Fruit fly (Drosophila melanogaster) whole organism, wandering third instar larva: Measurements from ENCODE around the gene CG15422.

ENCODE experiments used
- Abd-B ChIP-seq: fragments of >200 bp; optimal IDR thresholded peaks from 2 replicates; lab custom pipeline; 2017; ENCODE audit warnings: missing biosample characterization, missing genetic modification characterization
- CrebA ChIP-seq: fragments of 200-800 bp; sonication (Bioruptor generic); optimal IDR thresholded peaks from 2 replicates; lab custom pipeline; 2016; ENCODE audit warnings: missing biosample characterization, mild to moderate bottlenecking, missing genetic modification characterization, borderline replicate concordance
- Dfd ChIP-seq: fragments of >200 bp; optimal IDR thresholded peaks from 2 replicates; lab custom pipeline; 2017; ENCODE audit warnings: missing biosample characterization, missing genetic modification characterization
- Dif ChIP-seq: fragments of 200-275, 200-300 bp; sonication (Bioruptor generic); optimal IDR thresholded peaks from 2 replicates; lab custom pipeline; 2018; ENCODE audit warnings: missing biosample characterization, missing genetic modification characterization; ENCODE audit not compliant: partially characterized antibody
- GATAd ChIP-seq: sonication (Bioruptor generic); optimal IDR thresholded peaks from 2 replicates; lab custom pipeline; 2016; ENCODE audit warnings: missing biosample characterization, missing genetic modification characterization
- HLH106 ChIP-seq: fragments of 200-800 bp; optimal IDR thresholded peaks from 3 replicates; lab custom pipeline; 2019; ENCODE audit warnings: missing biosample characterization, mild to moderate bottlenecking, missing genetic modification characterization, moderate library complexity
- Hnf4 ChIP-seq: fragments of 200-800 bp; sonication (Bioruptor generic); optimal IDR thresholded peaks from 2 replicates; lab custom pipeline; 2016; ENCODE audit warnings: missing biosample characterization, mild to moderate bottlenecking, missing genetic modification characterization
- Hr78 ChIP-seq: fragments of >200 bp; optimal IDR thresholded peaks from 2 replicates; lab custom pipeline; 2017; ENCODE audit warnings: missing biosample characterization, missing genetic modification characterization
- Hr83 ChIP-seq: fragments of 200-300 bp; sonication (Bioruptor generic); optimal IDR thresholded peaks from 2 replicates; lab custom pipeline; 2016; ENCODE audit warnings: missing biosample characterization, mild to moderate bottlenecking, missing genetic modification characterization, moderate library complexity; ENCODE audit not compliant: poor library complexity, severe bottlenecking
- Jra ChIP-seq: sonication (Bioruptor generic); optimal IDR thresholded peaks from 2 replicates; lab custom pipeline; 2016; ENCODE audit warnings: missing biosample characterization, missing genetic modification characterization
- Mio ChIP-seq: sonication (Bioruptor generic); optimal IDR thresholded peaks from 2 replicates; lab custom pipeline; 2016; ENCODE audit warnings: missing biosample characterization, missing genetic modification characterization
- Myc ChIP-seq: fragments of >200 bp; optimal IDR thresholded peaks from 2 replicates; lab custom pipeline; 2017
- N ChIP-seq: fragments of >200 bp; optimal IDR thresholded peaks from 2 replicates; lab custom pipeline; 2018; ENCODE audit warnings: missing biosample characterization, missing external identifiers, missing genetic modification characterization
- OdsH ChIP-seq: fragments of 200-800 bp; sonication (Bioruptor generic); optimal IDR thresholded peaks from 2 replicates; lab custom pipeline; 2016; ENCODE audit warnings: missing biosample characterization, mild to moderate bottlenecking, missing genetic modification characterization
- Rel ChIP-seq, 2 experiments: fragments of 200-800 bp; sonication (Bioruptor generic) in 1 of 2; optimal IDR thresholded peaks; 2 replicates in 1 of 2; 3 replicates in 1 of 2; lab custom pipeline; 2016 to 2019; ENCODE audit warnings: mild to moderate bottlenecking in 2 of 2, missing biosample characterization in 2 of 2, missing genetic modification characterization in 2 of 2, moderate library complexity in 1 of 2
- Sp1 ChIP-seq: fragments of 200-800 bp; sonication (Bioruptor generic); optimal IDR thresholded peaks from 3 replicates; lab custom pipeline; 2019; ENCODE audit warnings: missing biosample characterization, mild to moderate bottlenecking, missing genetic modification characterization, moderate library complexity
- Vsx2 ChIP-seq: fragments of 200-300, 225-300 bp; sonication (Bioruptor generic); optimal IDR thresholded peaks from 2 replicates; lab custom pipeline; 2018; ENCODE audit warnings: missing biosample characterization, missing genetic modification characterization; ENCODE audit not compliant: partially characterized antibody
- dl ChIP-seq, 2 experiments: fragments of 175-275, 200-275 bp in 1 of 2; fragments of 200-275 bp in 1 of 2; sonication (Bioruptor generic); optimal IDR thresholded peaks; lab custom pipeline; 2018; ENCODE audit warnings: mild to moderate bottlenecking in 2 of 2, missing biosample characterization in 2 of 2, missing genetic modification characterization in 2 of 2, moderate library complexity in 2 of 2; ENCODE audit not compliant: partially characterized antibody in 2 of 2, insufficient read depth in 1 of 2
- dsf ChIP-seq: sonication (Bioruptor generic); optimal IDR thresholded peaks from 2 replicates; lab custom pipeline; 2016; ENCODE audit warnings: missing biosample characterization, missing genetic modification characterization, borderline replicate concordance
- ey ChIP-seq: fragments of 200-800 bp; sonication (Bioruptor generic); optimal IDR thresholded peaks from 2 replicates; lab custom pipeline; 2016; ENCODE audit warnings: missing biosample characterization, missing genetic modification characterization
- foxo ChIP-seq, 2 experiments: fragments of 200-800 bp; sonication (Bioruptor generic); optimal IDR thresholded peaks; 2 replicates in 1 of 2; 3 replicates in 1 of 2; lab custom pipeline; 2016 to 2017; ENCODE audit warnings: missing biosample characterization in 2 of 2, missing genetic modification characterization in 2 of 2
- fru ChIP-seq: fragments of 200-800 bp; sonication (Bioruptor generic); optimal IDR thresholded peaks from 3 replicates; lab custom pipeline; 2016; ENCODE audit warnings: missing biosample characterization, mild to moderate bottlenecking, missing genetic modification characterization
- h ChIP-seq: fragments of 200-800 bp; sonication (Bioruptor generic); optimal IDR thresholded peaks from 3 replicates; lab custom pipeline; 2016; ENCODE audit warnings: missing biosample characterization, mild to moderate bottlenecking, missing genetic modification characterization
- jim ChIP-seq: fragments of 175-275, 200-325 bp; sonication (Bioruptor generic); optimal IDR thresholded peaks from 2 replicates; lab custom pipeline; 2016; ENCODE audit warnings: missing biosample characterization, mild to moderate bottlenecking, missing genetic modification characterization
- lola ChIP-seq: fragments of >200 bp; optimal IDR thresholded peaks from 2 replicates; lab custom pipeline; 2017; ENCODE audit warnings: missing biosample characterization, missing genetic modification characterization
- psq ChIP-seq: fragments of 200-800 bp; sonication (Bioruptor generic); optimal IDR thresholded peaks from 3 replicates; lab custom pipeline; 2017; ENCODE audit warnings: missing biosample characterization, mild to moderate bottlenecking, missing genetic modification characterization, moderate library complexity
- rgr ChIP-seq: fragments of 200-800 bp; sonication (Bioruptor generic); optimal IDR thresholded peaks from 3 replicates; lab custom pipeline; 2016; ENCODE audit warnings: missing biosample characterization, mild to moderate bottlenecking, missing genetic modification characterization
- usp ChIP-seq: fragments of >200 bp; optimal IDR thresholded peaks from 2 replicates; lab custom pipeline; 2017; ENCODE audit warnings: missing biosample characterization, missing genetic modification characterization
- woc ChIP-seq: sonication (Bioruptor generic); optimal IDR thresholded peaks from 2 replicates; lab custom pipeline; 2016; ENCODE audit warnings: missing biosample characterization, mild to moderate bottlenecking, missing genetic modification characterization

Gene CG15422

DNA sequence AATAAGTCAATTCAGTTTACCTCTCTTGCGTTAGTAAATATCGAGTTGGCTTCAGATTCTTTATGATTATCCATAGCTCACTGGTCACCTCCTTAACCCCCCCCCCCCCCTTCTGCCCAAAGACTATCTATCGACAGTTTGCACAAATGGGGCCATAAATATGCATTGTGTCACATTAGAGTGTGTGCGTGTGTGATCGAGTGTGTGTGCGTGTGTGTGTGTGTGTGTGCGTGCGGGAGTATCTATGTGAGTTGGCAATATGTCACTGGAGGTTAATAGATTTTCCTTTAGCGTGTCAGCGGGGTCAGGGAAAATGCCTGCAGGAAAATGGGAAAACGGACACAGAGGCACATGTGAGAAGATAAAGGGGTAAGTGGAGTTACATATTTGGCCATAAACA is 15.4 kb downstream of the CG15422 start:
- TF ChIP-seq Dfd (GFP tag; lab: Kevin White, UChicago) (peak; percentile 67), Hr83 (GFP tag; lab: Kevin White, UChicago) (no peak)

DNA sequence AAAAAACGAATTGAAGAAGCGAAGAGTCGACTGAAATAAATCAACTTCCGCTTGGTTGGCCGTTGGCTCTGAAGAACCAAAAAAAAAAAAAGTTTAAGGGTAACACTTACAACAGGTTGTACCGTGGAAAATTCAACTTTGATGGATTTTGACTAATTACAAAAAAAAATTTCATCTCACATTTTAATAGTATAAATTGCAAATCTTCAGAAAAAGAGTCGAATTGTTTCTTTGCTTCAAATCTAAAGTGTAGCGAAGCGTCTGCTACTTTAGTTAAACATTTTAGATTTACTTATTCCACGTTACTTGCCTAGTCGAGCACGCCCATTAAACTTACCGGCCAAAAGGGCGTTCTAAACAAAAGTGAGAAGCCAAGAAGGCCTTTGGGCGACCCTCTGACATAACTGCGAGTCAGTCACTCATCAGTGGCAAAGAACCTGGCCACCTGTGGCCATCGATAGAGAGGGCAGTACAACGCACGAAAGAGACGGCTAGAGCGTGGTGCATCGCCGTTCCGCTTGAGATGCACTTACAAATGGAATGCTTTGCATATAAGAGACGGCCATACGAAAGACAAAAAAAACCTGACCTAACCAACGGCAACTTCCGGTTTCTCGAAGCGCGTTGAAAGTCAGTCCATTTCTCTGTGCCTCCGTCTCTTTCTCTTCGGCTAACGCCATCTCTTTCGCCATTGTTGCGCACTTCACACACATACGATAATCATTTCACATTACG is 17.0 kb downstream of the CG15422 start:
- no peak for TF ChIP-seq h (GFP tag; lab: Kevin White, UChicago)
- no peak for TF ChIP-seq woc (GFP tag; lab: Kevin White, UChicago)
- no peak for TF ChIP-seq fru
- TF ChIP-seq usp (GFP tag; lab: Kevin White, UChicago), result no peak
- no peak for TF ChIP-seq foxo (GFP tag; optimal IDR thresholded peaks at IDR 0.05; lab: Kevin White, UChicago)

DNA sequence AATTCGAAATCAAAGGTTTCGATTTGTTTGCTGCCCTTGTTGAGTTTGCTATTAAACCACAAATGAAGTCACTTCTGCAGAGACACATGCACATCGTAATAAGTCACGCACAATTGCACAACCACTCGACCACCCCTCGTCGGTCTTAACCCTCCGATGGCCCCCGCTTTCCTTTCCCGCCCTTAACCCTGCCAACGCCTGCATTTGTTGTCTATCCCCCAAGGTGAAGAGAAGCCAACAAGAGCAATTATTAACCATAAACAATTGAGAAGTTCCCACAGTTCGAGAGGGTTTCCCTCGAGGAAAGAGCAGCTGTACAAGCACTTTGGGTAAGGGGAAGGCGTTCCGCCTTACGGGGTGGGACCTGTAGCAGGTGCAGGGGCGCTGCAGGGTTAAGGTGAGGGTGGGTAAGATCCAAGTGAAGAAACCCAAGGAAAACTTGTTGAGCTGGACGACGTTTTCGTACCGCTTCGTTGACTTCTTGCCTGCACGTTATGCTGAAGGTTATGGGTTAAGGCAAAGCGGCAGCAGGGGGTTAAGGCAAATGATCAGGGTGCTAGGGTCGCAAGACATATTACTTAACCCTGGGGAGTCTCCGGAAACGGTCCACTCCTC is 18.6 kb downstream of the CG15422 start:
- no peak for TF ChIP-seq OdsH (GFP tag; lab: Kevin White, UChicago)
- no peak for TF ChIP-seq psq (GFP tag; lab: Kevin White, UChicago)
- TF ChIP-seq Dif (GFP tag; lab: Kevin White, UChicago), result no peak
- no peak for TF ChIP-seq Hnf4 (GFP tag; lab: Kevin White, UChicago)
- TF ChIP-seq Jra (GFP tag; lab: Kevin White, UChicago), result no peak
- TF ChIP-seq dsf, result no peak
- no peak for TF ChIP-seq lola
- no peak for TF ChIP-seq Hr83 (GFP tag; lab: Kevin White, UChicago)
- no peak for TF ChIP-seq Mio (GFP tag; lab: Kevin White, UChicago)
- no peak for TF ChIP-seq GATAd (GFP tag; lab: Kevin White, UChicago)
- TF ChIP-seq jim, result no peak
- TF ChIP-seq foxo (GFP tag; optimal IDR thresholded peaks at IDR 0.05; lab: Kevin White, UChicago), result no peak
- no peak for TF ChIP-seq Abd-B (GFP tag; lab: Kevin White, UChicago)
- TF ChIP-seq Rel (GFP tag; optimal IDR thresholded peaks at IDR 0.05; lab: Kevin White, UChicago), result no peak
- TF ChIP-seq Rel (tag; optimal IDR thresholded peaks at IDR 0.05; lab: Kevin White, UChicago), result no peak
- no peak for TF ChIP-seq rgr (GFP tag; lab: Kevin White, UChicago)
- no peak for TF ChIP-seq Vsx2 (GFP tag; lab: Kevin White, UChicago)
- TF ChIP-seq ey (GFP tag; lab: Kevin White, UChicago), result no peak
- no peak for TF ChIP-seq HLH106 (tag; lab: Kevin White, UChicago)
- TF ChIP-seq Hr78 (GFP tag; lab: Kevin White, UChicago), result no peak

DNA sequence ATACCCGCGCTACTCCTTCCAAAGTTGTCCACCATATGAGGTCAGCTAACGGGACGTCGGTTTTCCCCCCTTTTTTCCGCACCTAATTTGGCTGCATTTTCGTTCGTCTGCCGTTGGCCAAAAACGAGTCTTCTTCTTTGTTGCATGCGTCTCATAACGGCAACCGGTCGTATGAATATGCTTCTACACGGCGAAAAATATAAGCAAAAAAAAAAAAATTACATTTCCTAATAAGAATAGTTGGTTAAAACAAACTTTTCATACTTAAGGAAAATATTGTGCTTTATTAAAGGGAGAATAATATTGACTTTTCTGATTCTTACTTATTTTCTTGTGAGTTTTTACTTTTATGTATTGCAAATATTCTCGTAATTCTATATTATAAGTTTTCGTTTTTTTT is 20.3 kb downstream of the CG15422 start:
- TF ChIP-seq Sp1 (GFP tag; lab: Kevin White, UChicago), result no peak
- no peak for TF ChIP-seq Rel (GFP tag; optimal IDR thresholded peaks at IDR 0.05; lab: Kevin White, UChicago)
- no peak for TF ChIP-seq Rel (tag; optimal IDR thresholded peaks at IDR 0.05; lab: Kevin White, UChicago)
- TF ChIP-seq Myc (lab: Kevin White, UChicago), result no peak
- no peak for TF ChIP-seq CrebA (GFP tag; lab: Kevin White, UChicago)
- no peak for TF ChIP-seq N (GFP tag; lab: Kevin White, UChicago)
- TF ChIP-seq Jra (GFP tag; lab: Kevin White, UChicago), result no peak
- TF ChIP-seq, all 38 proteins: peak for 0

DNA sequence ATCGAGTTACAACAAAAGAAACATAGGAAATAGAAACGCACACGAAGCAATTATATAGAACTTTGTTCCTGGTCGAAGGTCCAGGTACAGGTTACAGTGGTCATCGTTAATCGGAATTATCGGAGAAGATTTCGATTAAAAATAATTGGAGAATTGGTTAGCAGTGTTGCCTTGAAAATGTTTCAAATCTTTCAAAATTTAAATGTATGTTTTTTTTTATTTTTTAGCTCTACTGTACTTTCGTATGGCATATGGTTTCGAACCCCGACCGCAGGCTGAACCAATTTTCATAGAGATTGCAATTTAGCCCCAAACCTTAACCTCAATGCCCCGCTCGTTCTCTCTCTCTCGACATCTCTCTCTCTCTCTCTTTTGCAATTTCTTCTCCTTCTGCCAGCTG is 23.2 kb downstream of the CG15422 start:
- TF ChIP-seq GATAd (GFP tag; lab: Kevin White, UChicago), result no peak
- TF ChIP-seq dl (GFP tag; optimal IDR thresholded peaks at IDR 0.05; lab: Kevin White, UChicago; ENCODE audit: insufficient read depth in 1 of 2, partially characterized antibody in 2 of 2), result peak in 1 of 2 experiments; percentile 12
